Worm (Caenorhabditis elegans) whole organism, L1 larva: ENCODE data around the gene F08F1.3.

Experiments
- ceh-82 ChIP-seq, 3 experiments: fragments of 150-350 bp in 1 of 3; sonication (generic microtip) in 2 of 3; optimal IDR thresholded peaks; 2 replicates each; lab custom pipeline; 2014 to 2017; ENCODE audit warnings: missing biosample characterization in 3 of 3, missing genetic modification characterization in 3 of 3
- dsc-1 ChIP-seq: sonication (generic microtip); optimal IDR thresholded peaks from 2 replicates; lab custom pipeline; 2016; ENCODE audit warnings: mild to moderate bottlenecking, missing genetic modification characterization, missing compliant biosample characterization
- efl-3 ChIP-seq: fragments of 200-800 bp; sonication (Bioruptor generic); optimal IDR thresholded peaks from 2 replicates; lab custom pipeline; 2018; ENCODE audit warnings: mild to moderate bottlenecking, missing genetic modification characterization, missing compliant biosample characterization
- fkh-10 ChIP-seq: sonication (generic microtip); optimal IDR thresholded peaks from 2 replicates; lab custom pipeline; 2017; ENCODE audit warnings: missing biosample characterization, missing genetic modification reagents, missing genetic modification characterization
- fkh-8 ChIP-seq: sonication (generic microtip); optimal IDR thresholded peaks from 2 replicates; lab custom pipeline; 2016; ENCODE audit warnings: mild to moderate bottlenecking, missing genetic modification characterization, missing compliant biosample characterization
- grh-1 ChIP-seq: fragments of 200-800 bp; sonication (Bioruptor generic); IDR thresholded peaks from 2 replicates; pipeline ENCODE4 v1.3.6; 2022; ENCODE audit warnings: missing genetic modification reagents, missing genetic modification characterization, missing compliant biosample characterization
- lin-14 ChIP-seq: fragments of 200-800 bp; sonication (Bioruptor generic); optimal IDR thresholded peaks from 2 replicates; lab custom pipeline; 2018; ENCODE audit warnings: mild to moderate bottlenecking, missing genetic modification characterization, moderate library complexity, missing compliant biosample characterization
- nhr-71 ChIP-seq: sonication (generic microtip); optimal IDR thresholded peaks from 2 replicates; lab custom pipeline; 2016; ENCODE audit warnings: mild to moderate bottlenecking, missing genetic modification characterization, moderate library complexity, missing compliant biosample characterization
- nhr-84 ChIP-seq: sonication (generic microtip); optimal IDR thresholded peaks from 2 replicates; lab custom pipeline; 2017; ENCODE audit warnings: missing biosample characterization, missing genetic modification characterization
- unc-86 ChIP-seq: sonication (generic microtip); optimal IDR thresholded peaks from 2 replicates; lab custom pipeline; 2016; ENCODE audit warnings: missing genetic modification characterization, missing compliant biosample characterization

F08F1.3 gene

ce11 chrX:8479050-8479449 is 50.4 kb downstream of the F08F1.3 start:
- peak in 1 of 3 experiments; percentile 11 for TF ChIP-seq ceh-82 (tag; optimal IDR thresholded peaks at IDR 0.05; lab: Kevin White, UChicago)
- peak; percentile 32 for TF ChIP-seq dsc-1 (tag; lab: Kevin White, UChicago)
- peak; percentile 21 for TF ChIP-seq unc-86 (tag; lab: Kevin White, UChicago)
- TF ChIP-seq fkh-10 (GFP tag; lab: Kevin White, UChicago) = peak; percentile 2
- peak; percentile 35 for TF ChIP-seq nhr-71 (tag; lab: Kevin White, UChicago)
- peak; percentile 1 for TF ChIP-seq fkh-8 (tag; lab: Kevin White, UChicago)
- TF ChIP-seq nhr-84 = no peak
- no peak for TF ChIP-seq grh-1
- TF ChIP-seq lin-14 = peak; percentile 67
- TF ChIP-seq efl-3 (GFP tag; lab: Kevin White, UChicago) = no peak
